Fruit fly (Drosophila melanogaster) whole organism, embryonic: ENCODE data around the gene Exd2.
A peak's percentile ranks its signal among the peaks of the same experiment; 100 is the strongest.

ENCODE experiments used
- Ada2b ChIP-seq: fragments of 200-800 bp; sonication (Bioruptor generic); IDR thresholded peaks from 2 replicates; pipeline ENCODE4 v1.3.6; 2022; ENCODE audit warnings: missing biosample characterization, missing genetic modification characterization
- Atf3 ChIP-seq: fragments of 200-800 bp; sonication (Bioruptor generic); optimal IDR thresholded peaks from 3 replicates; lab custom pipeline; 2016; ENCODE audit warnings: missing biosample characterization, missing genetic modification characterization
- CG11398 ChIP-seq: fragments of 200-800 bp; sonication (Bioruptor generic); optimal IDR thresholded peaks from 2 replicates; lab custom pipeline; 2016; ENCODE audit warnings: missing biosample characterization, missing genetic modification characterization
- CG11560 ChIP-seq: fragments of 200-800 bp; sonication (Bioruptor generic); IDR thresholded peaks from 3 replicates; pipeline ENCODE4 v1.3.6; 2022; ENCODE audit warnings: missing biosample characterization, missing genetic modification characterization
- CG1233 ChIP-seq: fragments of 200-800 bp; sonication (Bioruptor generic); optimal IDR thresholded peaks from 4 replicates; lab custom pipeline; 2018; ENCODE audit warnings: missing biosample characterization, mild to moderate bottlenecking, missing genetic modification characterization
- CG13287 ChIP-seq: fragments of 200-800 bp; sonication (Bioruptor generic); IDR thresholded peaks from 2 replicates; pipeline ENCODE4 v1.3.6; 2022; ENCODE audit warnings: missing biosample characterization, missing genetic modification characterization; ENCODE audit not compliant: partially characterized antibody
- CG14710 ChIP-seq: fragments of 200-800 bp; sonication (Bioruptor generic); optimal IDR thresholded peaks from 3 replicates; lab custom pipeline; 2019; ENCODE audit warnings: missing biosample characterization, mild to moderate bottlenecking, missing genetic modification characterization, moderate library complexity
- CG17612 ChIP-seq: fragments of 200-800 bp; sonication (Bioruptor generic); IDR thresholded peaks from 2 replicates; pipeline ENCODE4 v1.3.6; 2022; ENCODE audit warnings: missing biosample characterization, missing genetic modification characterization
- CG18599 ChIP-seq: fragments of 200-800 bp; sonication (Bioruptor generic); optimal IDR thresholded peaks from 3 replicates; lab custom pipeline; 2017; ENCODE audit warnings: missing biosample characterization, missing genetic modification characterization, mild to moderate bottlenecking, moderate library complexity, missing genetic modification reagents
- CG2875 ChIP-seq: fragments of 200-800 bp; sonication (Bioruptor generic); optimal IDR thresholded peaks from 2 replicates; lab custom pipeline; 2017; ENCODE audit warnings: missing biosample characterization, mild to moderate bottlenecking, missing genetic modification characterization, missing genetic modification reagents
- CG6791 ChIP-seq: fragments of 200-800 bp; sonication (Bioruptor generic); IDR thresholded peaks from 3 replicates; pipeline ENCODE4 v1.3.6; 2022; ENCODE audit warnings: missing biosample characterization, missing genetic modification characterization; ENCODE audit not compliant: partially characterized antibody
- CG7271 ChIP-seq: fragments of 200-800 bp; sonication (Bioruptor generic); optimal IDR thresholded peaks from 2 replicates; lab custom pipeline; 2018; ENCODE audit warnings: missing biosample characterization, mild to moderate bottlenecking, missing genetic modification characterization, moderate library complexity
- CG7556 ChIP-seq: fragments of 200-800 bp; sonication (Bioruptor generic); optimal IDR thresholded peaks from 2 replicates; lab custom pipeline; 2017; ENCODE audit warnings: missing biosample characterization, mild to moderate bottlenecking, missing genetic modification characterization
- CG8290 ChIP-seq, 3 experiments: fragments of 200-800 bp; sonication (Bioruptor generic); optimal IDR thresholded peaks; 2 replicates each; lab custom pipeline; 2016 to 2019; ENCODE audit warnings: missing biosample characterization in 3 of 3, missing genetic modification characterization in 3 of 3, mild to moderate bottlenecking in 2 of 3, moderate library complexity in 1 of 3
- CG9609 ChIP-seq: fragments of 200-800 bp; sonication (Bioruptor generic); optimal IDR thresholded peaks from 3 replicates; lab custom pipeline; 2016; ENCODE audit warnings: missing biosample characterization, missing genetic modification characterization
- Doc3 ChIP-seq: fragments of 200-800 bp; sonication (Bioruptor generic); IDR thresholded peaks from 3 replicates; pipeline ENCODE4 v1.3.6; 2022; ENCODE audit warnings: missing biosample characterization, missing genetic modification characterization; ENCODE audit not compliant: partially characterized antibody
- Eip74EF ChIP-seq, 2 experiments: fragments of 200-800 bp in 1 of 2; fragments of >200 bp in 1 of 2; sonication (Bioruptor generic) in 1 of 2; optimal IDR thresholded peaks; 2 replicates each; lab custom pipeline; 2017 to 2019; ENCODE audit warnings: missing biosample characterization in 2 of 2, missing genetic modification characterization in 2 of 2, mild to moderate bottlenecking in 1 of 2, moderate library complexity in 1 of 2
- Fer1 ChIP-seq: fragments of 200-800 bp; sonication (Bioruptor generic); optimal IDR thresholded peaks from 2 replicates; lab custom pipeline; 2017; ENCODE audit warnings: missing biosample characterization, mild to moderate bottlenecking, missing genetic modification characterization
- HLH3B ChIP-seq: fragments of 200-800 bp; sonication (Bioruptor generic); IDR thresholded peaks from 2 replicates; pipeline ENCODE4 v1.3.6; 2022; ENCODE audit warnings: missing biosample characterization, missing genetic modification characterization
- Hmx ChIP-seq: fragments of 200-800 bp; sonication (Bioruptor generic); optimal IDR thresholded peaks from 2 replicates; lab custom pipeline; 2016; ENCODE audit warnings: missing biosample characterization, missing genetic modification characterization
- Mad ChIP-seq: fragments of 200-800 bp; sonication (Bioruptor generic); optimal IDR thresholded peaks from 2 replicates; lab custom pipeline; 2016; ENCODE audit warnings: missing biosample characterization, missing genetic modification characterization
- Myb ChIP-seq: fragments of 200-800 bp; sonication (Bioruptor generic); optimal IDR thresholded peaks from 2 replicates; lab custom pipeline; 2016; ENCODE audit warnings: missing biosample characterization, missing genetic modification characterization
- Nf-YC ChIP-seq: fragments of 200-800 bp; optimal IDR thresholded peaks from 3 replicates; lab custom pipeline; 2019; ENCODE audit warnings: missing biosample characterization, mild to moderate bottlenecking, missing genetic modification characterization, moderate library complexity
- Oaz ChIP-seq: fragments of 200-800 bp; sonication (Bioruptor generic); IDR thresholded peaks from 2 replicates; pipeline ENCODE4 v1.3.6; 2022; ENCODE audit warnings: missing biosample characterization, missing genetic modification characterization
- Opbp ChIP-seq: fragments of 200-800 bp; sonication (Bioruptor generic); IDR thresholded peaks from 3 replicates; pipeline ENCODE4 v1.3.6; 2022; ENCODE audit warnings: missing biosample characterization, missing genetic modification characterization; ENCODE audit not compliant: partially characterized antibody
- Taf1 ChIP-seq: fragments of 200-800 bp; sonication (Bioruptor generic); IDR thresholded peaks from 2 replicates; pipeline ENCODE4 v1.3.6; 2022; ENCODE audit warnings: missing biosample characterization, missing genetic modification characterization
- ab ChIP-seq: fragments of 200-800 bp; sonication (Bioruptor generic); optimal IDR thresholded peaks from 2 replicates; lab custom pipeline; 2016; ENCODE audit warnings: missing biosample characterization, missing genetic modification characterization
- al ChIP-seq: fragments of 200-800 bp; sonication (Bioruptor generic); IDR thresholded peaks from 2 replicates; pipeline ENCODE4 v1.3.6; 2022; ENCODE audit warnings: missing biosample characterization, missing genetic modification characterization
- ap ChIP-seq: fragments of 200-800 bp; sonication (Bioruptor generic); IDR thresholded peaks from 2 replicates; pipeline ENCODE4 v1.3.6; 2022; ENCODE audit warnings: missing biosample characterization, missing genetic modification characterization
- ara ChIP-seq: fragments of 200-800 bp; sonication (Bioruptor generic); IDR thresholded peaks from 2 replicates; pipeline ENCODE4 v1.3.6; 2022; ENCODE audit warnings: missing biosample characterization, missing genetic modification characterization
- ato ChIP-seq: fragments of 200-800 bp; sonication (Bioruptor generic); IDR thresholded peaks from 2 replicates; pipeline ENCODE4 v1.3.6; 2022; ENCODE audit warnings: missing biosample characterization, missing genetic modification characterization; ENCODE audit not compliant: partially characterized antibody
- chm ChIP-seq: fragments of 200-800 bp; sonication (Bioruptor generic); IDR thresholded peaks from 2 replicates; pipeline ENCODE4 v1.3.6; 2022; ENCODE audit warnings: missing biosample characterization, missing genetic modification characterization
- corto ChIP-seq: fragments of 200-800 bp; sonication (Bioruptor generic); optimal IDR thresholded peaks from 2 replicates; lab custom pipeline; 2016; ENCODE audit warnings: missing biosample characterization, mild to moderate bottlenecking, missing genetic modification characterization, moderate library complexity
- dati ChIP-seq: fragments of 200-800 bp; sonication (Bioruptor generic); IDR thresholded peaks from 2 replicates; pipeline ENCODE4 v1.3.6; 2022; ENCODE audit warnings: missing biosample characterization, missing genetic modification characterization
- ewg ChIP-seq: fragments of 200-800 bp; sonication (Bioruptor generic); optimal IDR thresholded peaks from 3 replicates; lab custom pipeline; 2017; ENCODE audit warnings: mild to moderate bottlenecking, missing biosample characterization, missing genetic modification reagents, missing genetic modification characterization
- fd3F ChIP-seq: fragments of 200-800 bp; sonication (Bioruptor generic); optimal IDR thresholded peaks from 2 replicates; lab custom pipeline; 2018; ENCODE audit warnings: missing biosample characterization, mild to moderate bottlenecking, missing genetic modification characterization, moderate library complexity
- fru ChIP-seq: fragments of >200 bp; optimal IDR thresholded peaks from 2 replicates; lab custom pipeline; 2017
- fu2 ChIP-seq: fragments of 200-800 bp; sonication (Bioruptor generic); optimal IDR thresholded peaks from 2 replicates; lab custom pipeline; 2016; ENCODE audit warnings: missing biosample characterization, missing genetic modification characterization
- grau ChIP-seq: fragments of 200-800 bp; optimal IDR thresholded peaks from 3 replicates; lab custom pipeline; 2019; ENCODE audit warnings: missing biosample characterization, mild to moderate bottlenecking, missing genetic modification characterization, moderate library complexity
- h ChIP-seq: fragments of >200 bp; optimal IDR thresholded peaks from 2 replicates; lab custom pipeline; 2017
- kay ChIP-seq: fragments of 200-800 bp; sonication (Bioruptor generic); optimal IDR thresholded peaks from 2 replicates; lab custom pipeline; 2016; ENCODE audit warnings: missing biosample characterization, missing genetic modification characterization
- lilli ChIP-seq: fragments of 200-800 bp; sonication (Bioruptor generic); optimal IDR thresholded peaks from 3 replicates; lab custom pipeline; 2016; ENCODE audit warnings: missing biosample characterization, missing genetic modification characterization
- nmo ChIP-seq: fragments of 200-800 bp; sonication (Bioruptor generic); optimal IDR thresholded peaks from 2 replicates; lab custom pipeline; 2018; ENCODE audit warnings: missing biosample characterization, mild to moderate bottlenecking, missing genetic modification characterization, moderate library complexity
- tap ChIP-seq: fragments of 200-800 bp; optimal IDR thresholded peaks from 3 replicates; lab custom pipeline; 2019; ENCODE audit warnings: missing biosample characterization, mild to moderate bottlenecking, missing genetic modification characterization, moderate library complexity
- tll ChIP-seq, 2 experiments: fragments of 200-800 bp in 1 of 2; fragments of >200 bp in 1 of 2; sonication (Bioruptor generic) in 1 of 2; optimal IDR thresholded peaks; 2 replicates each; lab custom pipeline; 2017 to 2019; ENCODE audit warnings: missing biosample characterization in 2 of 2, missing genetic modification characterization in 2 of 2, mild to moderate bottlenecking in 1 of 2, moderate library complexity in 1 of 2
- trh ChIP-seq: fragments of 200-800 bp; sonication (Bioruptor generic); optimal IDR thresholded peaks from 2 replicates; lab custom pipeline; 2016; ENCODE audit warnings: missing biosample characterization, missing genetic modification characterization
- wor ChIP-seq: fragments of 200-800 bp; sonication (Bioruptor generic); IDR thresholded peaks from 2 replicates; pipeline ENCODE4 v1.3.6; 2022; ENCODE audit warnings: missing biosample characterization, missing genetic modification characterization
- z ChIP-seq: fragments of 200-800 bp; sonication (Bioruptor generic); IDR thresholded peaks from 3 replicates; pipeline ENCODE4 v1.3.6; 2022; ENCODE audit warnings: missing biosample characterization, missing genetic modification characterization

Exd2 gene

dm6 chr3R:11458022-11458850, 22.7 kb upstream of the Exd2 start (continued):
- TF ChIP-seq Nf-YC (tag; lab: Kevin White, UChicago) = no peak
- peak; percentile 26 for TF ChIP-seq ewg (GFP tag; lab: Kevin White, UChicago)
- no peak for TF ChIP-seq CG2875 (GFP tag; lab: Kevin White, UChicago)
- TF ChIP-seq Oaz (GFP tag; lab: Robert Waterston, UW) = peak; percentile 47; the same call in 1 of the 2 replicates
- no peak for TF ChIP-seq CG11398
- TF ChIP-seq CG14710 = peak; percentile 18
- no peak for TF ChIP-seq ato (GFP tag; lab: Robert Waterston, UW)
- TF ChIP-seq ab (GFP tag; lab: Kevin White, UChicago) = peak; percentile 28
- TF ChIP-seq wor (GFP tag; lab: Robert Waterston, UW) = peak; percentile 43; the same call in 1 of the 2 replicates
- TF ChIP-seq Hmx (GFP tag; lab: Kevin White, UChicago) = no peak
- TF ChIP-seq Taf1 (GFP tag; lab: Robert Waterston, UW) = peak; percentile 75; the same call in 1 of the 2 replicates
- no peak for TF ChIP-seq z
- TF ChIP-seq CG6791 = no peak
- no peak for TF ChIP-seq h (lab: Kevin White, UChicago)
- TF ChIP-seq Mad (GFP tag; lab: Kevin White, UChicago) = peak; percentile 40
- TF ChIP-seq CG11560 (tag; lab: Robert Waterston, UW) = peak; percentile 64
- TF ChIP-seq CG7556 = peak; percentile 20
- TF ChIP-seq ap = peak; percentile 41; the same call in 1 of the 2 replicates
- 0 out of 2 replicates have a peak, but pooled peaks have one; percentile 38 for TF ChIP-seq CG17612 (GFP tag; lab: Robert Waterston, UW)
- 0 out of 2 replicates have a peak, but pooled peaks have one; percentile 10 for TF ChIP-seq dati
- peak; percentile 62 for TF ChIP-seq fd3F (GFP tag; lab: Kevin White, UChicago)
- peak; percentile 53 for TF ChIP-seq nmo (GFP tag; lab: Kevin White, UChicago)
- TF ChIP-seq Myb = peak; percentile 46
- peak; percentile 72 for TF ChIP-seq grau (tag; lab: Kevin White, UChicago)
- TF ChIP-seq corto (GFP tag; lab: Kevin White, UChicago) = no peak
- no peak for TF ChIP-seq trh (GFP tag; lab: Kevin White, UChicago)
- TF ChIP-seq lilli (GFP tag; lab: Kevin White, UChicago) = peak; percentile 62
- peak; percentile 64 for TF ChIP-seq CG9609 (GFP tag; lab: Kevin White, UChicago)
- TF ChIP-seq CG1233 (GFP tag; lab: Kevin White, UChicago) = peak; percentile 60
- TF ChIP-seq ara (GFP tag; lab: Robert Waterston, UW) = peak; percentile 67; the same call in 1 of the 2 replicates
- TF ChIP-seq Atf3 (GFP tag; lab: Kevin White, UChicago) = peak; percentile 22
- TF ChIP-seq CG8290 (GFP tag; optimal IDR thresholded peaks at IDR 0.05; lab: Kevin White, UChicago) = no peak
- peak in 1 of 2 experiments; percentile 92 for TF ChIP-seq CG8290 (tag; optimal IDR thresholded peaks at IDR 0.05; lab: Kevin White, UChicago)
- no peak for TF ChIP-seq tll (GFP tag; optimal IDR thresholded peaks at IDR 0.05; lab: Kevin White, UChicago)
- TF ChIP-seq tap = peak; percentile 45
- TF ChIP-seq al (GFP tag; lab: Robert Waterston, UW) = peak; percentile 78
- TF ChIP-seq CG7271 = no peak
- TF ChIP-seq Eip74EF (GFP tag; optimal IDR thresholded peaks at IDR 0.05; lab: Kevin White, UChicago) = no peak
- peak; percentile 80 for TF ChIP-seq CG18599
- TF ChIP-seq fru (lab: Kevin White, UChicago) = no peak
- TF ChIP-seq kay = peak; percentile 65
- peak; percentile 53 for TF ChIP-seq Fer1 (GFP tag; lab: Kevin White, UChicago)
- TF ChIP-seq Doc3 = no peak
- TF ChIP-seq CG13287 = peak; percentile 13; the same call in 1 of the 2 replicates
- TF ChIP-seq chm (GFP tag; lab: Robert Waterston, UW) = peak; percentile 68
- TF ChIP-seq Ada2b (GFP tag; lab: Robert Waterston, UW) = peak; percentile 87
- no peak for TF ChIP-seq Opbp (GFP tag; lab: Robert Waterston, UW)
- peak; percentile 72 for TF ChIP-seq HLH3B (GFP tag; lab: Robert Waterston, UW)
- TF ChIP-seq fu2 = peak; percentile 46
